Worm (Caenorhabditis elegans) whole organism, early embryonic: ENCODE data around the gene str-71.

Experiments
- B0310.2 ChIP-seq: sonication (generic microtip); optimal IDR thresholded peaks from 2 replicates; lab custom pipeline; 2016; ENCODE audit warnings: mild to moderate bottlenecking, missing genetic modification characterization, missing compliant biosample characterization
- F13C5.2 ChIP-seq: sonication (generic microtip); optimal IDR thresholded peaks from 2 replicates; lab custom pipeline; 2017; ENCODE audit warnings: mild to moderate bottlenecking, missing genetic modification characterization, inconsistent platforms, missing compliant biosample characterization
- aly-1 ChIP-seq: sonication (generic microtip); optimal IDR thresholded peaks from 2 replicates; lab custom pipeline; 2016; ENCODE audit warnings: missing genetic modification characterization, missing compliant biosample characterization
- ama-1 ChIP-seq: fragments of 150-350 bp; optimal IDR thresholded peaks from 2 replicates; lab custom pipeline; 2014
- ceh-13 ChIP-seq: fragments of 200-800 bp; sonication (Bioruptor generic); optimal IDR thresholded peaks from 2 replicates; lab custom pipeline; 2018; ENCODE audit warnings: mild to moderate bottlenecking, missing genetic modification characterization, missing compliant biosample characterization
- ceh-36 ChIP-seq: sonication (generic microtip); optimal IDR thresholded peaks from 2 replicates; lab custom pipeline; 2016; ENCODE audit warnings: missing genetic modification characterization, inconsistent platforms, missing compliant biosample characterization
- ets-7 ChIP-seq: sonication (generic microtip); optimal IDR thresholded peaks from 2 replicates; lab custom pipeline; 2016; ENCODE audit warnings: missing genotype, missing genetic modification characterization, missing compliant biosample characterization
- flt-1 ChIP-seq: fragments of 200-800 bp; sonication (Bioruptor generic); IDR thresholded peaks from 2 replicates; pipeline ENCODE4 v1.3.6; 2022; ENCODE audit warnings: missing genetic modification characterization, missing compliant biosample characterization
- hmbx-1 ChIP-seq: sonication (generic microtip); optimal IDR thresholded peaks from 2 replicates; lab custom pipeline; 2016; ENCODE audit warnings: mild to moderate bottlenecking, missing genetic modification characterization, missing compliant biosample characterization
- hmg-4 ChIP-seq: fragments of 200-800 bp; sonication (Bioruptor generic); optimal IDR thresholded peaks from 2 replicates; lab custom pipeline; 2018; ENCODE audit warnings: mild to moderate bottlenecking, missing genetic modification characterization, missing compliant biosample characterization
- hnd-1 ChIP-seq: sonication (generic microtip); optimal IDR thresholded peaks from 2 replicates; lab custom pipeline; 2016; ENCODE audit warnings: missing genetic modification characterization, missing compliant biosample characterization
- pes-1 ChIP-seq: fragments of 200-800 bp; sonication (Bioruptor generic); IDR thresholded peaks from 2 replicates; pipeline ENCODE4 v1.3.6; 2022; ENCODE audit warnings: missing genetic modification reagents, missing genetic modification characterization, missing compliant biosample characterization
- scrt-1 ChIP-seq: fragments of 200-800 bp; sonication (Bioruptor generic); IDR thresholded peaks from 2 replicates; pipeline ENCODE4 v1.3.6; 2022; ENCODE audit warnings: missing genetic modification characterization, missing compliant biosample characterization
- sea-1 ChIP-seq: fragments of 200-800 bp; sonication (Bioruptor generic); conservative IDR thresholded peaks from 2 replicates; pipeline ENCODE4 v1.3.6; 2022; ENCODE audit warnings: missing genetic modification characterization, missing compliant biosample characterization
- tbx-11 ChIP-seq: fragments of 200-800 bp; sonication (Bioruptor generic); IDR thresholded peaks from 2 replicates; pipeline ENCODE4 v1.3.6; 2022; ENCODE audit warnings: missing genetic modification characterization, missing compliant biosample characterization
- tbx-37 ChIP-seq: fragments of 200-800 bp; sonication (Bioruptor generic); conservative IDR thresholded peaks from 2 replicates; pipeline ENCODE4 v1.3.6; 2022; ENCODE audit warnings: missing genetic modification reagents, missing genetic modification characterization, missing compliant biosample characterization
- tra-4 ChIP-seq: sonication (generic microtip); optimal IDR thresholded peaks from 2 replicates; lab custom pipeline; 2017; ENCODE audit warnings: missing genetic modification characterization, missing compliant biosample characterization

Gene str-71

ce11 chrV:15459088-15459487, at the start of gene str-71:
TSS of gene str-71 (minus strand) at chrV:15459188.
- TF ChIP-seq ets-7 (tag; lab: Kevin White, UChicago) (no peak), sea-1 (no peak), scrt-1 (GFP tag; lab: Robert Waterston, UW) (no peak), pes-1 (GFP tag; lab: Robert Waterston, UW) (no peak), tra-4 (tag; lab: Kevin White, UChicago) (no peak), tbx-37 (GFP tag; lab: Robert Waterston, UW) (no peak)

- TF ChIP-seq hmg-4 (GFP tag; lab: Kevin White, UChicago), result no peak
- TF ChIP-seq ama-1 (lab: Kevin White, UChicago), result no peak
- no peak for TF ChIP-seq hnd-1 (tag; lab: Kevin White, UChicago)
- TF ChIP-seq tra-4 (tag; lab: Kevin White, UChicago), result no peak
- peak; percentile 45 for TF ChIP-seq ceh-36 (tag; lab: Kevin White, UChicago)
- peak; percentile 41 for TF ChIP-seq aly-1 (tag; lab: Kevin White, UChicago)
- TF ChIP-seq flt-1, result peak; percentile 78
- peak; percentile 42 for TF ChIP-seq B0310.2 (tag; lab: Kevin White, UChicago)
- peak; percentile 74; the same call in 1 of the 2 replicates for TF ChIP-seq tbx-11
- TF ChIP-seq sea-1, result peak; percentile 81
- TF ChIP-seq scrt-1 (GFP tag; lab: Robert Waterston, UW), result peak; percentile 65; the same call in 1 of the 2 replicates
- TF ChIP-seq F13C5.2 (tag; lab: Kevin White, UChicago), result peak; percentile 44
- no peak for TF ChIP-seq hmbx-1 (tag; lab: Kevin White, UChicago)
- TF ChIP-seq ceh-13 (GFP tag; lab: Kevin White, UChicago), result peak; percentile 40
- no peak for TF ChIP-seq ets-7 (tag; lab: Kevin White, UChicago)
- 0 out of 2 replicates have a peak, but pooled peaks have one; percentile 34 for TF ChIP-seq tbx-37 (GFP tag; lab: Robert Waterston, UW)
- TF ChIP-seq pes-1 (GFP tag; lab: Robert Waterston, UW), result no peak; the same call in 1 of the 2 replicates
These were observed 46.1 kb upstream of the str-71 start for ce11 chrV:15505068-15505467.

- TF ChIP-seq hnd-1 (tag; lab: Kevin White, UChicago), result no peak
- TF ChIP-seq ceh-36 (tag; lab: Kevin White, UChicago), result no peak
- TF ChIP-seq tbx-11, result no peak
- no peak for TF ChIP-seq tra-4 (tag; lab: Kevin White, UChicago)
- TF ChIP-seq pes-1 (GFP tag; lab: Robert Waterston, UW), result no peak
- no peak for TF ChIP-seq ama-1 (lab: Kevin White, UChicago)
- no peak for TF ChIP-seq B0310.2 (tag; lab: Kevin White, UChicago)
These were observed 44.6 kb upstream of the str-71 start for ce11 chrV:15503603-15504002.

ce11 chrV:15499099-15499498, 40.1 kb upstream of the str-71 start:
- TF ChIP-seq ceh-36 (tag; lab: Kevin White, UChicago), result no peak
- no peak for TF ChIP-seq tbx-37 (GFP tag; lab: Robert Waterston, UW)
- no peak for TF ChIP-seq F13C5.2 (tag; lab: Kevin White, UChicago)
- TF ChIP-seq flt-1, result no peak
- no peak for TF ChIP-seq ets-7 (tag; lab: Kevin White, UChicago)
- no peak for TF ChIP-seq pes-1 (GFP tag; lab: Robert Waterston, UW)

ce11 chrV:15498434-15498833, 39.4 kb upstream of the str-71 start, which contains the start of gene C06B8.7:
TSS of gene C06B8.7 (plus strand) at chrV:15498734.
- no peak for TF ChIP-seq hmbx-1 (tag; lab: Kevin White, UChicago)
- TF ChIP-seq ceh-13 (GFP tag; lab: Kevin White, UChicago), result no peak
- no peak for TF ChIP-seq tbx-11

ce11 chrV:15497731-15498130, 38.7 kb upstream of the str-71 start:
- TF ChIP-seq pes-1 (GFP tag; lab: Robert Waterston, UW) (no peak), hmg-4 (GFP tag; lab: Kevin White, UChicago) (no peak), ets-7 (tag; lab: Kevin White, UChicago) (no peak), tbx-37 (GFP tag; lab: Robert Waterston, UW) (no peak), flt-1 (no peak), scrt-1 (GFP tag; lab: Robert Waterston, UW) (no peak), B0310.2 (tag; lab: Kevin White, UChicago) (no peak), F13C5.2 (tag; lab: Kevin White, UChicago) (no peak), ceh-13 (GFP tag; lab: Kevin White, UChicago) (no peak), ceh-36 (tag; lab: Kevin White, UChicago) (no peak), tbx-11 (no peak), aly-1 (tag; lab: Kevin White, UChicago) (no peak), hmbx-1 (tag; lab: Kevin White, UChicago) (no peak)

ce11 chrV:15495169-15495568, 36.2 kb upstream of the str-71 start, which contains the start of gene srh-219:
TSS of gene srh-219 (plus strand) at chrV:15495469.
- TF ChIP-seq aly-1 (tag; lab: Kevin White, UChicago) (no peak), hmg-4 (GFP tag; lab: Kevin White, UChicago) (no peak), pes-1 (GFP tag; lab: Robert Waterston, UW) (no peak), ceh-13 (GFP tag; lab: Kevin White, UChicago) (no peak), tbx-37 (GFP tag; lab: Robert Waterston, UW) (no peak), F13C5.2 (tag; lab: Kevin White, UChicago) (no peak), B0310.2 (tag; lab: Kevin White, UChicago) (no peak), hnd-1 (tag; lab: Kevin White, UChicago) (no peak), hmbx-1 (tag; lab: Kevin White, UChicago) (no peak), ets-7 (tag; lab: Kevin White, UChicago) (no peak)

ce11 chrV:15493680-15494079, 34.7 kb upstream of the str-71 start, which contains the start of gene srh-218:
TSS of gene srh-218 (plus strand) at chrV:15493980.
- TF ChIP-seq flt-1 (no peak), F13C5.2 (tag; lab: Kevin White, UChicago) (no peak), sea-1 (no peak), aly-1 (tag; lab: Kevin White, UChicago) (no peak), hmg-4 (GFP tag; lab: Kevin White, UChicago) (no peak), ets-7 (tag; lab: Kevin White, UChicago) (no peak), B0310.2 (tag; lab: Kevin White, UChicago) (no peak)
